Fruit fly (Drosophila melanogaster): Measurements from ENCODE around the gene CG7970.

Gene CG7970

DNA sequence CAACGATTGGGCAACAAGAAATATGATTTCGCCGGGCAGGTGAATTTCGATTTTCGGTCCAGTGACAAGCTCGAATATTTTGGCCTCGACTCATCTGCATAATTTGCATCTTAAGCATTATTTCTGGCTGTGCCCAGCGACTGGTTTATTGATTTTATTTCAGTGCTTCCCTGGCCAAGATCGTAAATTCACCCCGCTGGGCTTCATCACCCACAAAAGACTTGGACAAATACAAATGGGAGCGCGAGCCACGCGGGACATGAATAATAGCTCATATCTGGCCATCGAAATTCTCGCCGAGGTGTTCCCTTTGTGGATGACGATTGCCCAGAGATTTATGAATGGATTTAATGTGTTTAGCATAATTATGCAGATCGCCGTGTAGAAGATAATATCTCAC, 22.7 kb downstream of the CG7970 start:
- TF ChIP-seq Eip93F (GFP tag; optimal IDR thresholded peaks at IDR 0.05) (no peak), fd59A (GFP tag; optimal IDR thresholded peaks at IDR 0.05) (no peak), acj6 (GFP tag; optimal IDR thresholded peaks at IDR 0.05) (no peak), CG6276 (GFP tag; optimal IDR thresholded peaks at IDR 0.05) (no peak), CG15336 (GFP tag; IDR thresholded peaks at IDR 0.05) (no peak), Ets21C (GFP tag; optimal IDR thresholded peaks at IDR 0.05) (no peak), CG32006 (GFP tag; optimal IDR thresholded peaks at IDR 0.05) (no peak)

DNA sequence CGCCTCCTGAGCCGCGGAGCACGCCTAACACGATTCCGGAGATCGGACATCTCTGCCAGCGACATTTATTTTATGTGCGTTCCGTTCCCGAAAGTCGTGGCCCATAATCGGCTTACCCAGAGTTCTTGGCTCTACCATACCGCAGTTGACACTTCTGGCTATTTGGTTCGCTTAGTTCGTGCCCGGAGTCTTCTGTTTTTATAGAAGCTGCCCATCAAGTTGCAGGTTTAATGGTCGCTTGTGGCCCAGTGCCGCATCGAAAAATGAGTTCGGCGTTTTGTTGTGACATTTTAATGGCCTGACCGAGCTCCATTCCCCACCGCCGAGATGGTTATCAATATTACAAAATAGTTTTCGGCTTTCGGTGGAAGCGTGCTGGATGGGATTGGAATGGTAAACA, 23.7 kb downstream of the CG7970 start:
- TF ChIP-seq Met (GFP tag; optimal IDR thresholded peaks at IDR 0.05) (no peak), CG10669 (GFP tag; optimal IDR thresholded peaks at IDR 0.05) (no peak)

- peak; percentile 3 for TF ChIP-seq acj6 (GFP tag; optimal IDR thresholded peaks at IDR 0.05)
- peak; percentile 2 for TF ChIP-seq CG11902 (GFP tag; optimal IDR thresholded peaks at IDR 0.05)
- TF ChIP-seq Blimp-1 (GFP tag; optimal IDR thresholded peaks at IDR 0.05), result no peak
- no peak for TF ChIP-seq topi (GFP tag; optimal IDR thresholded peaks at IDR 0.05)
- TF ChIP-seq ss (GFP tag; optimal IDR thresholded peaks at IDR 0.05), result peak; percentile 23 to 56
- no peak for TF ChIP-seq CG7368 (GFP tag; optimal IDR thresholded peaks at IDR 0.05)
- no peak for TF ChIP-seq Sox102F (GFP tag; optimal IDR thresholded peaks at IDR 0.05)
- TF ChIP-seq Gug (GFP tag; IDR thresholded peaks at IDR 0.05), result no peak
- no peak for TF ChIP-seq CG4318 (GFP tag; optimal IDR thresholded peaks at IDR 0.05)
- TF ChIP-seq CG16779 (tag; optimal IDR thresholded peaks at IDR 0.05), result no peak
- peak; percentile 12 for TF ChIP-seq CG1621 (tag; optimal IDR thresholded peaks at IDR 0.05)
- TF ChIP-seq spab (GFP tag; optimal IDR thresholded peaks at IDR 0.05), result peak; percentile 15
- TF ChIP-seq Met (GFP tag; optimal IDR thresholded peaks at IDR 0.05), result peak; percentile 26
- no peak for TF ChIP-seq fd59A (GFP tag; optimal IDR thresholded peaks at IDR 0.05)
- TF ChIP-seq Sox14 (GFP tag; optimal IDR thresholded peaks at IDR 0.05), result peak; percentile 8
- TF ChIP-seq Eip93F (GFP tag; optimal IDR thresholded peaks at IDR 0.05), result no peak
- peak; percentile 24 for TF ChIP-seq pdm3 (GFP tag; optimal IDR thresholded peaks at IDR 0.05)
- no peak for TF ChIP-seq Hr4 (GFP tag; optimal IDR thresholded peaks at IDR 0.05)
- peak; percentile 57 for TF ChIP-seq CG6808 (GFP tag; optimal IDR thresholded peaks at IDR 0.05)
- TF ChIP-seq Eip75B (GFP tag; optimal IDR thresholded peaks at IDR 0.05), result no peak
- TF ChIP-seq svp (GFP tag), result peak; percentile 62
- TF ChIP-seq esn (GFP tag; optimal IDR thresholded peaks at IDR 0.05), result no peak
- TF ChIP-seq Smox (GFP tag; optimal IDR thresholded peaks at IDR 0.05), result no peak
- no peak for TF ChIP-seq Hr38 (GFP tag; optimal IDR thresholded peaks at IDR 0.05)
- no peak for TF ChIP-seq Ets21C (GFP tag; optimal IDR thresholded peaks at IDR 0.05)
- TF ChIP-seq cyc (GFP tag; optimal IDR thresholded peaks at IDR 0.05), result no peak
- no peak for TF ChIP-seq Sox15 (GFP tag; optimal IDR thresholded peaks at IDR 0.05)
- TF ChIP-seq CG11762 (GFP tag; optimal IDR thresholded peaks at IDR 0.05; ENCODE audit: insufficient read depth), result no peak
- peak; percentile 26 for TF ChIP-seq CG3919 (GFP tag; optimal IDR thresholded peaks at IDR 0.05)
- peak; percentile 38 for TF ChIP-seq CG3032 (tag; optimal IDR thresholded peaks at IDR 0.05)
- no peak for TF ChIP-seq CG6792 (GFP tag; optimal IDR thresholded peaks at IDR 0.05)
- no peak for TF ChIP-seq net (GFP tag; optimal IDR thresholded peaks at IDR 0.05)
- peak; percentile 6 for TF ChIP-seq CG10631 (GFP tag; optimal IDR thresholded peaks at IDR 0.05)
- no peak for TF ChIP-seq lz (GFP tag; optimal IDR thresholded peaks at IDR 0.05)
- TF ChIP-seq fd85E (GFP tag; optimal IDR thresholded peaks at IDR 0.05), result no peak
- no peak for TF ChIP-seq OdsH (GFP tag; optimal IDR thresholded peaks at IDR 0.05)
- TF ChIP-seq CG8119 (GFP tag; IDR thresholded peaks at IDR 0.05), result 0 out of 3 replicates have a peak, but pooled peaks have one; percentile 21
- peak; percentile 44 for TF ChIP-seq dsx (GFP tag; optimal IDR thresholded peaks at IDR 0.05; ENCODE audit: poor library complexity, severe bottlenecking)
- no peak for TF ChIP-seq CG8632 (GFP tag; optimal IDR thresholded peaks at IDR 0.05)
- TF ChIP-seq CG10669 (GFP tag; optimal IDR thresholded peaks at IDR 0.05), result peak; percentile 28
- peak; percentile 78 for TF ChIP-seq Eip78C (GFP tag)
- no peak for TF ChIP-seq fkh (GFP tag; optimal IDR thresholded peaks at IDR 0.05)
- no peak for TF ChIP-seq CG11294 (GFP tag; IDR thresholded peaks at IDR 0.05)
- no peak for TF ChIP-seq Lpt (GFP tag; optimal IDR thresholded peaks at IDR 0.05)
- peak; percentile 47 for TF ChIP-seq Ets96B (tag; optimal IDR thresholded peaks at IDR 0.05)
These were observed 26.8 kb downstream of the CG7970 start for dm6 chr3L:1679394-1679793.

All from whole organism, prepupa.